Fruit fly (Drosophila melanogaster) whole organism, embryonic: ENCODE results near the gene CG7879.
A peak's percentile ranks its signal among the peaks of the same experiment; 100 is the strongest.

Source experiments
- Adf1 ChIP-seq: fragments of 200-800 bp; sonication (Bioruptor generic); IDR thresholded peaks from 2 replicates; pipeline ENCODE4 v1.3.6; 2022; ENCODE audit warnings: missing biosample characterization, missing genetic modification characterization
- CG10267 ChIP-seq: fragments of 200-800 bp; sonication (Bioruptor generic); optimal IDR thresholded peaks from 2 replicates; lab custom pipeline; 2018; ENCODE audit warnings: missing biosample characterization, mild to moderate bottlenecking, missing genetic modification characterization, moderate library complexity
- CG11247 ChIP-seq: fragments of 200-800 bp; sonication (Bioruptor generic); IDR thresholded peaks from 2 replicates; pipeline ENCODE4 v1.3.6; 2022; ENCODE audit warnings: missing biosample characterization, missing genetic modification characterization
- CG11504 ChIP-seq: fragments of 200-800 bp; sonication (Bioruptor generic); optimal IDR thresholded peaks from 3 replicates; lab custom pipeline; 2019; ENCODE audit warnings: missing biosample characterization, mild to moderate bottlenecking, missing genetic modification characterization, moderate library complexity
- CG11560 ChIP-seq: fragments of 200-800 bp; sonication (Bioruptor generic); IDR thresholded peaks from 3 replicates; pipeline ENCODE4 v1.3.6; 2022; ENCODE audit warnings: missing biosample characterization, missing genetic modification characterization
- CG12155 ChIP-seq: fragments of 200-800 bp; sonication (Bioruptor generic); optimal IDR thresholded peaks from 3 replicates; lab custom pipeline; 2016; ENCODE audit warnings: missing biosample characterization, missing genetic modification characterization
- CG13424 ChIP-seq: fragments of 200-800 bp; sonication (Bioruptor generic); optimal IDR thresholded peaks from 2 replicates; lab custom pipeline; 2019; ENCODE audit warnings: missing biosample characterization, mild to moderate bottlenecking, missing genetic modification characterization, moderate library complexity
- CG14710 ChIP-seq: fragments of 200-800 bp; sonication (Bioruptor generic); optimal IDR thresholded peaks from 3 replicates; lab custom pipeline; 2019; ENCODE audit warnings: missing biosample characterization, mild to moderate bottlenecking, missing genetic modification characterization, moderate library complexity
- CG16815 ChIP-seq: fragments of 200-800 bp; sonication (Bioruptor generic); optimal IDR thresholded peaks from 3 replicates; lab custom pipeline; 2017; ENCODE audit warnings: missing biosample characterization, mild to moderate bottlenecking, missing genetic modification characterization
- CG17361 ChIP-seq: fragments of 200-800 bp; sonication (Bioruptor generic); IDR thresholded peaks from 3 replicates; pipeline ENCODE4 v1.3.6; 2022; ENCODE audit warnings: missing biosample characterization, missing genetic modification characterization
- CG30403 ChIP-seq: fragments of 200-800 bp; sonication (Bioruptor generic); optimal IDR thresholded peaks from 3 replicates; lab custom pipeline; 2016; ENCODE audit warnings: missing biosample characterization, missing genetic modification characterization
- CG33557 ChIP-seq: fragments of 200-800 bp; sonication (Bioruptor generic); optimal IDR thresholded peaks from 2 replicates; lab custom pipeline; 2019; ENCODE audit warnings: missing biosample characterization, mild to moderate bottlenecking, missing genetic modification characterization, moderate library complexity
- CG3726 ChIP-seq: fragments of 200-800 bp; sonication (Bioruptor generic); IDR thresholded peaks from 3 replicates; pipeline ENCODE4, ENCODE4 v1.3.6; 2022; ENCODE audit warnings: missing biosample characterization, missing genetic modification characterization
- CG4707 ChIP-seq: fragments of 200-800 bp; sonication (Bioruptor generic); optimal IDR thresholded peaks from 2 replicates; lab custom pipeline; 2018; ENCODE audit warnings: missing biosample characterization, mild to moderate bottlenecking, missing genetic modification characterization, moderate library complexity
- CG6791 ChIP-seq: fragments of 200-800 bp; sonication (Bioruptor generic); IDR thresholded peaks from 3 replicates; pipeline ENCODE4 v1.3.6; 2022; ENCODE audit warnings: missing biosample characterization, missing genetic modification characterization; ENCODE audit not compliant: partially characterized antibody
- CG9437 ChIP-seq: fragments of 200-800 bp; sonication (Bioruptor generic); optimal IDR thresholded peaks from 2 replicates; lab custom pipeline; 2018; ENCODE audit warnings: missing biosample characterization, mild to moderate bottlenecking, missing genetic modification characterization
- CG9817 ChIP-seq: fragments of 200-800 bp; sonication (Bioruptor generic); optimal IDR thresholded peaks from 2 replicates; lab custom pipeline; 2018; ENCODE audit warnings: missing biosample characterization, mild to moderate bottlenecking, missing genetic modification characterization, moderate library complexity
- Ets65A ChIP-seq: fragments of 200-800 bp; sonication (Bioruptor generic); peaks from one replicate; lab custom pipeline; 2016; ENCODE audit warnings: missing biosample characterization, missing genetic modification characterization
- Ets97D ChIP-seq: fragments of 200-800 bp; sonication (Bioruptor generic); optimal IDR thresholded peaks from 3 replicates; lab custom pipeline; 2016; ENCODE audit warnings: missing biosample characterization, missing genetic modification characterization
- Gug ChIP-seq: fragments of 200-800 bp; sonication (Bioruptor generic); IDR thresholded peaks from 4 replicates; pipeline ENCODE4 v1.3.6; 2022; ENCODE audit warnings: missing biosample characterization, missing genetic modification characterization
- H2.0 ChIP-seq: fragments of 200-800 bp; sonication (Bioruptor generic); IDR thresholded peaks from 2 replicates; pipeline ENCODE4 v1.3.6; 2022; ENCODE audit warnings: missing biosample characterization, missing genetic modification characterization
- Hand ChIP-seq: fragments of 200-800 bp; sonication (Bioruptor generic); optimal IDR thresholded peaks from 2 replicates; lab custom pipeline; 2017; ENCODE audit warnings: mild to moderate bottlenecking, missing biosample characterization, missing genetic modification reagents, missing genetic modification characterization
- Lhr ChIP-seq: fragments of 200-800 bp; sonication (Bioruptor generic); optimal IDR thresholded peaks from 3 replicates; lab custom pipeline; 2017; ENCODE audit warnings: mild to moderate bottlenecking, missing biosample characterization, missing genetic modification reagents, missing genetic modification characterization
- Opbp ChIP-seq: fragments of 200-800 bp; sonication (Bioruptor generic); IDR thresholded peaks from 3 replicates; pipeline ENCODE4 v1.3.6; 2022; ENCODE audit warnings: missing biosample characterization, missing genetic modification characterization; ENCODE audit not compliant: partially characterized antibody
- Poxn ChIP-seq: fragments of 200-800 bp; sonication (Bioruptor generic); IDR thresholded peaks from 2 replicates; pipeline ENCODE4 v1.3.6; 2022; ENCODE audit warnings: missing biosample characterization, missing genetic modification characterization
- Rfx ChIP-seq: fragments of 200-800 bp; sonication (Bioruptor generic); IDR thresholded peaks from 2 replicates; pipeline ENCODE4 v1.3.6; 2022; ENCODE audit warnings: missing biosample characterization, missing genetic modification characterization
- Sin3A ChIP-seq: fragments of >200 bp; optimal IDR thresholded peaks from 2 replicates; lab custom pipeline; 2018
- Xbp1 ChIP-seq: fragments of 200-800 bp; sonication (Bioruptor generic); optimal IDR thresholded peaks from 3 replicates; lab custom pipeline; 2016; ENCODE audit warnings: missing biosample characterization, mild to moderate bottlenecking, missing genetic modification characterization
- Xrp1 ChIP-seq: fragments of 200-800 bp; sonication (Bioruptor generic); IDR thresholded peaks from 2 replicates; pipeline ENCODE4 v1.3.6; 2022; ENCODE audit warnings: missing biosample characterization, missing genetic modification characterization
- YL-1 ChIP-seq: fragments of 200-800 bp; sonication (Bioruptor generic); optimal IDR thresholded peaks from 3 replicates; lab custom pipeline; 2017; ENCODE audit warnings: missing biosample characterization, mild to moderate bottlenecking, missing genetic modification characterization
- bbx ChIP-seq: fragments of 200-800 bp; sonication (Bioruptor generic); IDR thresholded peaks from 2 replicates; pipeline ENCODE4 v1.3.6; 2022; ENCODE audit warnings: missing biosample characterization, missing genetic modification characterization; ENCODE audit not compliant: partially characterized antibody
- chm ChIP-seq: fragments of 200-800 bp; sonication (Bioruptor generic); IDR thresholded peaks from 2 replicates; pipeline ENCODE4 v1.3.6; 2022; ENCODE audit warnings: missing biosample characterization, missing genetic modification characterization
- crol ChIP-seq: fragments of 200-800 bp; sonication (Bioruptor generic); IDR thresholded peaks from 2 replicates; pipeline ENCODE4 v1.3.6; 2022; ENCODE audit warnings: missing biosample characterization, missing genetic modification characterization
- crp ChIP-seq, 2 experiments: fragments of 200-800 bp; sonication (Bioruptor generic); optimal IDR thresholded peaks; 2 replicates in 1 of 2; 3 replicates in 1 of 2; lab custom pipeline; 2017; ENCODE audit warnings: missing biosample characterization in 2 of 2, missing genetic modification characterization in 2 of 2, mild to moderate bottlenecking in 1 of 2, moderate library complexity in 1 of 2
- esg ChIP-seq: fragments of 200-800 bp; sonication (Bioruptor generic); conservative IDR thresholded peaks from 2 replicates; pipeline ENCODE4 v1.3.6; 2022; ENCODE audit warnings: missing biosample characterization, missing genetic modification characterization
- ewg ChIP-seq: fragments of 200-800 bp; sonication (Bioruptor generic); optimal IDR thresholded peaks from 3 replicates; lab custom pipeline; 2017; ENCODE audit warnings: mild to moderate bottlenecking, missing biosample characterization, missing genetic modification reagents, missing genetic modification characterization
- fru ChIP-seq: fragments of >200 bp; optimal IDR thresholded peaks from 2 replicates; lab custom pipeline; 2017
- hkb ChIP-seq, 2 experiments: fragments of 200-800 bp in 1 of 2; fragments of >200 bp in 1 of 2; sonication (Bioruptor generic) in 1 of 2; IDR thresholded peaks in 1 of 2; optimal IDR thresholded peaks in 1 of 2; 2 replicates each; pipeline versions ENCODE4 v1.3.6 to Lab custom; 2017 to 2022; ENCODE audit warnings: missing biosample characterization in 1 of 2, missing genetic modification characterization in 1 of 2
- ken ChIP-seq: fragments of 200-800 bp; sonication (Bioruptor generic); IDR thresholded peaks from 3 replicates; pipeline ENCODE4 v1.3.6; 2022; ENCODE audit warnings: missing biosample characterization, missing genetic modification characterization
- lola ChIP-seq, 3 experiments: fragments of >200 bp in 2 of 3; fragments of 200-800 bp in 1 of 3; sonication (Bioruptor generic) in 1 of 3; optimal IDR thresholded peaks; 2 replicates each; lab custom pipeline; 2017 to 2019; ENCODE audit warnings: missing biosample characterization in 3 of 3, missing genetic modification characterization in 3 of 3, mild to moderate bottlenecking in 1 of 3, moderate library complexity in 1 of 3
- nom ChIP-seq: fragments of 200-800 bp; sonication (Bioruptor generic); optimal IDR thresholded peaks from 2 replicates; lab custom pipeline; 2017; ENCODE audit warnings: missing biosample characterization, missing genetic modification characterization, mild to moderate bottlenecking, moderate library complexity, missing genetic modification reagents
- pfk ChIP-seq: fragments of 200-800 bp; sonication (Bioruptor generic); optimal IDR thresholded peaks from 2 replicates; lab custom pipeline; 2018; ENCODE audit warnings: missing biosample characterization, mild to moderate bottlenecking, missing genetic modification characterization, moderate library complexity
- scrt ChIP-seq: fragments of 200-800 bp; sonication (Bioruptor generic); optimal IDR thresholded peaks from 2 replicates; lab custom pipeline; 2018; ENCODE audit warnings: missing biosample characterization, mild to moderate bottlenecking, missing genetic modification characterization, moderate library complexity
- sd ChIP-seq: fragments of 200-800 bp; sonication (Bioruptor generic); optimal IDR thresholded peaks from 3 replicates; lab custom pipeline; 2018; ENCODE audit warnings: missing biosample characterization, mild to moderate bottlenecking, missing genetic modification characterization, moderate library complexity
- sob ChIP-seq: fragments of 200-800 bp; sonication (Bioruptor generic); IDR thresholded peaks from 2 replicates; pipeline ENCODE4 v1.3.6; 2022; ENCODE audit warnings: missing biosample characterization, missing genetic modification characterization
- sr ChIP-seq: fragments of 200-800 bp; sonication (Bioruptor generic); IDR thresholded peaks from 3 replicates; pipeline ENCODE4 v1.3.6; 2022; ENCODE audit warnings: missing biosample characterization, missing genetic modification characterization
- tgo ChIP-seq: fragments of 200-800 bp; sonication (Bioruptor generic); IDR thresholded peaks from 3 replicates; pipeline ENCODE4 v1.3.6; 2022; ENCODE audit warnings: missing biosample characterization, missing genetic modification characterization

The CG7879 gene

dm6 chr3L:1568225-1569161, at the start of gene CG7879 (continued):
- TF ChIP-seq Ets65A (GFP tag; lab: Kevin White, UChicago), result peak; percentile 81
- no peak for TF ChIP-seq Adf1
- peak; percentile 65 for TF ChIP-seq CG9437 (GFP tag; lab: Kevin White, UChicago)
- peak; percentile 33 for TF ChIP-seq ewg (GFP tag; lab: Kevin White, UChicago)
- 0 out of 2 replicates have a peak, but pooled peaks have one; percentile 13 for TF ChIP-seq Xrp1 (GFP tag; lab: Robert Waterston, UW)
- no peak for TF ChIP-seq CG11247 (GFP tag; lab: Robert Waterston, UW)
- TF ChIP-seq fru (lab: Kevin White, UChicago), result no peak
- TF ChIP-seq ken (GFP tag; lab: Robert Waterston, UW), result peak; percentile 33; the same call in 1 of the 3 replicates
- no peak for TF ChIP-seq hkb (optimal IDR thresholded peaks at IDR 0.05; lab: Kevin White, UChicago)
- 0 out of 2 replicates have a peak, but pooled peaks have one; percentile 24 for TF ChIP-seq hkb (GFP tag; IDR thresholded peaks at IDR 0.05; lab: Robert Waterston, UW)
- TF ChIP-seq CG16815 (GFP tag; lab: Kevin White, UChicago), result peak; percentile 26
- TF ChIP-seq sr (GFP tag; lab: Robert Waterston, UW), result peak; percentile 91
- TF ChIP-seq CG4707 (GFP tag; lab: Kevin White, UChicago), result peak; percentile 19
- 0 out of 3 replicates have a peak, but pooled peaks have one; percentile 35 for TF ChIP-seq CG6791 (GFP tag; lab: Robert Waterston, UW)
- TF ChIP-seq Sin3A (lab: Kevin White, UChicago), result peak; percentile 62
- TF ChIP-seq crol, result peak; percentile 90
- peak; percentile 72 for TF ChIP-seq CG14710 (tag; lab: Kevin White, UChicago)
- TF ChIP-seq sd (tag; lab: Kevin White, UChicago), result peak; percentile 34
- TF ChIP-seq lola (GFP tag; optimal IDR thresholded peaks at IDR 0.05; lab: Kevin White, UChicago), result peak in 1 of 3 experiments; percentile 22
- peak in 1 of 2 experiments; percentile 73 for TF ChIP-seq crp (GFP tag; optimal IDR thresholded peaks at IDR 0.05; lab: Kevin White, UChicago)
- TF ChIP-seq Hand (GFP tag; lab: Kevin White, UChicago), result peak; percentile 25
- TF ChIP-seq chm (GFP tag; lab: Robert Waterston, UW), result peak; percentile 62
- TF ChIP-seq Lhr (GFP tag; lab: Kevin White, UChicago), result peak; percentile 27
- peak; percentile 25 for TF ChIP-seq CG9817
- peak; percentile 91 for TF ChIP-seq YL-1 (GFP tag; lab: Kevin White, UChicago)
- peak; percentile 72 for TF ChIP-seq nom (GFP tag; lab: Kevin White, UChicago)
- TF ChIP-seq CG17361 (GFP tag; lab: Robert Waterston, UW), result peak; percentile 71; the same call in 2 of the 3 replicates
- no peak for TF ChIP-seq CG33557
- peak; percentile 29 for TF ChIP-seq CG13424 (tag; lab: Kevin White, UChicago)
- peak; percentile 53; the same call in 2 of the 3 replicates for TF ChIP-seq tgo (GFP tag; lab: Robert Waterston, UW)
- no peak for TF ChIP-seq CG11560 (tag; lab: Robert Waterston, UW)
- 0 out of 2 replicates have a peak, but pooled peaks have one; percentile 13 for TF ChIP-seq H2.0 (GFP tag; lab: Robert Waterston, UW)
- no peak for TF ChIP-seq scrt (GFP tag; lab: Kevin White, UChicago)
- peak; percentile 50 for TF ChIP-seq Rfx (GFP tag; lab: Robert Waterston, UW)
- peak; percentile 19; the same call in 1 of the 4 replicates for TF ChIP-seq Gug (GFP tag; lab: Robert Waterston, UW)
- TF ChIP-seq CG30403 (GFP tag; lab: Kevin White, UChicago), result peak; percentile 68
- TF ChIP-seq CG3726 (GFP tag; lab: Robert Waterston, UW), result no peak
- peak; percentile 40 for TF ChIP-seq Xbp1
- TF ChIP-seq Ets97D (GFP tag; lab: Kevin White, UChicago), result peak; percentile 28
- no peak for TF ChIP-seq Poxn (GFP tag; lab: Robert Waterston, UW)
- no peak for TF ChIP-seq CG11504 (tag; lab: Kevin White, UChicago)
- TF ChIP-seq pfk (GFP tag; lab: Kevin White, UChicago), result no peak
- 0 out of 2 replicates have a peak, but pooled peaks have one; percentile 18 for TF ChIP-seq sob (GFP tag; lab: Robert Waterston, UW)
- TF ChIP-seq CG10267 (tag; lab: Kevin White, UChicago), result peak; percentile 2
- no peak for TF ChIP-seq Opbp (GFP tag; lab: Robert Waterston, UW)
- TF ChIP-seq esg (GFP tag; lab: Robert Waterston, UW), result no peak
- 0 out of 2 replicates have a peak, but pooled peaks have one; percentile 51 for TF ChIP-seq bbx (GFP tag; lab: Robert Waterston, UW)
- peak; percentile 20 for TF ChIP-seq CG12155 (GFP tag; lab: Kevin White, UChicago)
